Worm (Caenorhabditis elegans) whole organism, L1 larva: ENCODE measurements around the gene maoc-1.

Source experiments
- ces-1 ChIP-seq: fragments of 150-350 bp; optimal IDR thresholded peaks from 2 replicates; lab custom pipeline; 2014; ENCODE audit warnings: missing biosample characterization, missing genetic modification reagents, missing genetic modification characterization
- lin-39 ChIP-seq: fragments of 150-350 bp; optimal IDR thresholded peaks from 2 replicates; lab custom pipeline; 2014; ENCODE audit warnings: missing biosample characterization, missing genetic modification reagents, missing genetic modification characterization
- lir-3 ChIP-seq: sonication (generic microtip); optimal IDR thresholded peaks from 2 replicates; lab custom pipeline; 2016; ENCODE audit warnings: mild to moderate bottlenecking, missing genetic modification characterization, moderate library complexity, missing compliant biosample characterization; ENCODE audit not compliant: poor library complexity
- mdl-1 ChIP-seq, 2 experiments: fragments of 150-350 bp; optimal IDR thresholded peaks; 2 replicates each; lab custom pipeline; 2014 to 2017; ENCODE audit warnings: missing biosample characterization in 2 of 2, missing genetic modification characterization in 2 of 2, inconsistent platforms in 1 of 2
- nhr-237 ChIP-seq: fragments of 150-350 bp; optimal IDR thresholded peaks from 2 replicates; lab custom pipeline; 2014; ENCODE audit warnings: missing biosample characterization, missing genetic modification characterization
- pag-3 ChIP-seq: sonication (generic microtip); optimal IDR thresholded peaks from 2 replicates; lab custom pipeline; 2017; ENCODE audit warnings: missing genetic modification characterization, mild to moderate bottlenecking, missing compliant biosample characterization, antibody characterized with exemption, borderline replicate concordance; ENCODE audit not compliant: insufficient read depth

DNA sequence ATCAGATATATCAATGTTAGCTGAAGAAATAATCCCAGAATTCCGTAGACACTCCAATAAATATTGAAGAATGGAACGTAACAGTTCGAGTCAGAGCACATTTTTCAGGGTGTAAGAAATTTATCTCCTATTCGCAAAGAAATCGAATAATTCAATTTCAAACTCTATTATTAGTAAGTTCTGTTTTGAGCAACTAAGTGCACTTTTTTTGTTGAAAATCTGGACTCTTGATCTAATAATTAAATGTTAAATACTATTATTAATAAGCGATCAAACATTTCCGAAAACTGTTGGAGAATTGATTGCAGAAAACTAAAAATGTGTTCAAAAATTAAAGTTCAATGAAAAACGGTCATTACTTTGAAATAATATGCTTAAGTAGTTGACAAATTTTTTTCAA lies 7.0 kb downstream of the maoc-1 start, which contains the start of gene srd-56:
- no peak for TF ChIP-seq nhr-237 (tag; lab: Kevin White, UChicago)
- no peak for TF ChIP-seq ces-1 (GFP tag; lab: Kevin White, UChicago)
- TF ChIP-seq lin-39, result no peak
- no peak for TF ChIP-seq mdl-1 (tag; optimal IDR thresholded peaks at IDR 0.05; lab: Kevin White, UChicago)
- no peak for TF ChIP-seq lir-3 (tag; lab: Kevin White, UChicago)
- TF ChIP-seq pag-3, result no peak
